Worm (Caenorhabditis elegans) whole organism, late embryonic: Measurements from ENCODE around the gene fbxc-26.

ENCODE experiments used
- K02D7.2 ChIP-seq: sonication (generic microtip); optimal IDR thresholded peaks from 2 replicates; lab custom pipeline; 2017; ENCODE audit warnings: mild to moderate bottlenecking, missing genetic modification characterization, missing compliant biosample characterization
- K09A11.1 ChIP-seq: sonication (generic microtip); optimal IDR thresholded peaks from 2 replicates; lab custom pipeline; 2017; ENCODE audit warnings: antibody characterized with exemption, mild to moderate bottlenecking, missing genetic modification characterization, missing compliant biosample characterization; ENCODE audit not compliant: insufficient read depth
- T23F11.4 ChIP-seq: fragments of 200-800 bp; sonication (Bioruptor generic); optimal IDR thresholded peaks from 2 replicates; lab custom pipeline; 2018; ENCODE audit warnings: mild to moderate bottlenecking, missing genetic modification characterization, missing compliant biosample characterization
- Y22D7AL.16 ChIP-seq: sonication (generic microtip); optimal IDR thresholded peaks from 2 replicates; lab custom pipeline; 2016; ENCODE audit warnings: missing genetic modification characterization, missing compliant biosample characterization
- ceh-18 ChIP-seq: sonication (generic microtip); optimal IDR thresholded peaks from 2 replicates; lab custom pipeline; 2016; ENCODE audit warnings: missing genetic modification characterization, missing compliant biosample characterization
- ceh-19 ChIP-seq: fragments of 200-800 bp; sonication (Bioruptor generic); optimal IDR thresholded peaks from 2 replicates; lab custom pipeline; 2018; ENCODE audit warnings: mild to moderate bottlenecking, missing genetic modification characterization, missing compliant biosample characterization
- ceh-2 ChIP-seq: sonication (generic microtip); optimal IDR thresholded peaks from 2 replicates; lab custom pipeline; 2016; ENCODE audit warnings: missing genotype, missing genetic modification characterization, missing compliant biosample characterization
- ceh-24 ChIP-seq: sonication (generic microtip); optimal IDR thresholded peaks from 2 replicates; lab custom pipeline; 2016; ENCODE audit warnings: mild to moderate bottlenecking, missing genetic modification characterization, missing compliant biosample characterization
- ceh-31 ChIP-seq: sonication (generic microtip); optimal IDR thresholded peaks from 2 replicates; lab custom pipeline; 2016; ENCODE audit warnings: missing genetic modification characterization, missing compliant biosample characterization
- ceh-34 ChIP-seq: sonication (generic microtip); optimal IDR thresholded peaks from 2 replicates; lab custom pipeline; 2016; ENCODE audit warnings: mild to moderate bottlenecking, missing genetic modification characterization, missing compliant biosample characterization
- ceh-48 ChIP-seq: sonication (generic microtip); optimal IDR thresholded peaks from 2 replicates; lab custom pipeline; 2016; ENCODE audit warnings: missing genetic modification characterization, inconsistent platforms, missing compliant biosample characterization
- che-1 ChIP-seq: sonication (generic microtip); optimal IDR thresholded peaks from 2 replicates; lab custom pipeline; 2016; ENCODE audit warnings: mild to moderate bottlenecking, missing genetic modification characterization, missing compliant biosample characterization
- dve-1 ChIP-seq: sonication (generic microtip); optimal IDR thresholded peaks from 2 replicates; lab custom pipeline; 2017; ENCODE audit warnings: antibody characterized with exemption, mild to moderate bottlenecking, missing genetic modification characterization, missing compliant biosample characterization
- elt-2 ChIP-seq: sonication (generic microtip); optimal IDR thresholded peaks from 2 replicates; lab custom pipeline; 2016; ENCODE audit warnings: missing genetic modification reagents, missing genetic modification characterization, missing compliant biosample characterization
- ets-4 ChIP-seq: sonication (generic microtip); optimal IDR thresholded peaks from 2 replicates; lab custom pipeline; 2016; ENCODE audit warnings: missing genetic modification characterization, missing compliant biosample characterization
- fkh-10 ChIP-seq: fragments of 150-350 bp; optimal IDR thresholded peaks from 2 replicates; lab custom pipeline; 2014; ENCODE audit warnings: missing biosample characterization, missing genetic modification reagents, missing genetic modification characterization
- fkh-6 ChIP-seq: sonication (generic microtip); optimal IDR thresholded peaks from 2 replicates; lab custom pipeline; 2016; ENCODE audit warnings: missing genetic modification characterization, missing compliant biosample characterization
- gmeb-2 ChIP-seq: sonication (generic microtip); optimal IDR thresholded peaks from 2 replicates; lab custom pipeline; 2016; ENCODE audit warnings: missing genetic modification characterization, inconsistent platforms, missing compliant biosample characterization
- hlh-15 ChIP-seq: sonication (generic microtip); optimal IDR thresholded peaks from 2 replicates; lab custom pipeline; 2016; ENCODE audit warnings: missing genetic modification characterization, missing compliant biosample characterization
- hlh-30 ChIP-seq: sonication (generic microtip); optimal IDR thresholded peaks from 2 replicates; lab custom pipeline; 2017; ENCODE audit warnings: antibody characterized with exemption, missing genetic modification characterization, missing compliant biosample characterization; ENCODE audit not compliant: insufficient read depth
- hlh-6 ChIP-seq: sonication (generic microtip); optimal IDR thresholded peaks from 2 replicates; lab custom pipeline; 2016; ENCODE audit warnings: missing genotype, missing genetic modification characterization, missing compliant biosample characterization
- hlh-8 ChIP-seq: sonication (generic microtip); optimal IDR thresholded peaks from 2 replicates; lab custom pipeline; 2016; ENCODE audit warnings: missing genotype, missing genetic modification characterization, missing compliant biosample characterization
- lim-6 ChIP-seq: sonication (generic microtip); optimal IDR thresholded peaks from 2 replicates; lab custom pipeline; 2016; ENCODE audit warnings: missing genetic modification characterization, missing compliant biosample characterization
- lin-11 ChIP-seq: fragments of 200-800 bp; sonication (Bioruptor generic); optimal IDR thresholded peaks from 2 replicates; lab custom pipeline; 2018; ENCODE audit warnings: mild to moderate bottlenecking, missing genetic modification characterization, missing compliant biosample characterization
- madf-2 ChIP-seq: sonication (generic microtip); optimal IDR thresholded peaks from 2 replicates; lab custom pipeline; 2017; ENCODE audit warnings: missing genetic modification characterization, missing compliant biosample characterization
- nfya-1 ChIP-seq: sonication (generic microtip); optimal IDR thresholded peaks from 2 replicates; lab custom pipeline; 2017; ENCODE audit warnings: missing genetic modification characterization, mild to moderate bottlenecking, missing compliant biosample characterization, antibody characterized with exemption, moderate library complexity
- nhr-232 ChIP-seq: sonication (generic microtip); optimal IDR thresholded peaks from 2 replicates; lab custom pipeline; 2016; ENCODE audit warnings: missing genetic modification characterization, missing compliant biosample characterization
- npax-4 ChIP-seq: sonication (generic microtip); optimal IDR thresholded peaks from 2 replicates; lab custom pipeline; 2016; ENCODE audit warnings: missing genetic modification characterization, missing compliant biosample characterization
- odd-2 ChIP-seq: sonication (generic microtip); optimal IDR thresholded peaks from 2 replicates; lab custom pipeline; 2017; ENCODE audit warnings: antibody characterized with exemption, mild to moderate bottlenecking, missing genetic modification characterization, missing compliant biosample characterization
- pax-1 ChIP-seq: fragments of 150-350 bp; optimal IDR thresholded peaks from 2 replicates; lab custom pipeline; 2014; ENCODE audit warnings: missing biosample characterization, missing genetic modification characterization
- pqm-1 ChIP-seq: sonication (generic microtip); optimal IDR thresholded peaks from 2 replicates; lab custom pipeline; 2016; ENCODE audit warnings: missing genetic modification characterization, missing compliant biosample characterization
- pros-1 ChIP-seq: fragments of 150-350 bp; optimal IDR thresholded peaks from 2 replicates; lab custom pipeline; 2014; ENCODE audit warnings: missing biosample characterization, missing genetic modification reagents, missing genetic modification characterization
- rnt-1 ChIP-seq: sonication (generic microtip); optimal IDR thresholded peaks from 2 replicates; lab custom pipeline; 2016; ENCODE audit warnings: missing genetic modification characterization, missing compliant biosample characterization
- sdc-2 ChIP-seq: sonication (generic microtip); optimal IDR thresholded peaks from 2 replicates; lab custom pipeline; 2016; ENCODE audit warnings: missing genotype, missing genetic modification characterization, missing compliant biosample characterization
- sox-4 ChIP-seq: sonication (generic microtip); optimal IDR thresholded peaks from 2 replicates; lab custom pipeline; 2017; ENCODE audit warnings: mild to moderate bottlenecking, missing genetic modification characterization, inconsistent platforms, missing compliant biosample characterization
- syd-9 ChIP-seq: sonication (generic microtip); optimal IDR thresholded peaks from 2 replicates; lab custom pipeline; 2016; ENCODE audit warnings: mild to moderate bottlenecking, missing genetic modification characterization, moderate library complexity, missing compliant biosample characterization
- tbx-7 ChIP-seq: sonication (generic microtip); optimal IDR thresholded peaks from 2 replicates; lab custom pipeline; 2016; ENCODE audit warnings: missing genotype, missing genetic modification characterization, missing compliant biosample characterization
- unc-42 ChIP-seq: sonication (generic microtip); optimal IDR thresholded peaks from 2 replicates; lab custom pipeline; 2016; ENCODE audit warnings: missing genotype, missing genetic modification characterization, missing compliant biosample characterization
- unc-86 ChIP-seq: sonication (generic microtip); optimal IDR thresholded peaks from 2 replicates; lab custom pipeline; 2016; ENCODE audit warnings: missing genetic modification characterization, missing compliant biosample characterization
- zip-5 ChIP-seq: sonication (generic microtip); optimal IDR thresholded peaks from 2 replicates; lab custom pipeline; 2016; ENCODE audit warnings: missing genetic modification characterization, missing compliant biosample characterization

Gene fbxc-26

DNA sequence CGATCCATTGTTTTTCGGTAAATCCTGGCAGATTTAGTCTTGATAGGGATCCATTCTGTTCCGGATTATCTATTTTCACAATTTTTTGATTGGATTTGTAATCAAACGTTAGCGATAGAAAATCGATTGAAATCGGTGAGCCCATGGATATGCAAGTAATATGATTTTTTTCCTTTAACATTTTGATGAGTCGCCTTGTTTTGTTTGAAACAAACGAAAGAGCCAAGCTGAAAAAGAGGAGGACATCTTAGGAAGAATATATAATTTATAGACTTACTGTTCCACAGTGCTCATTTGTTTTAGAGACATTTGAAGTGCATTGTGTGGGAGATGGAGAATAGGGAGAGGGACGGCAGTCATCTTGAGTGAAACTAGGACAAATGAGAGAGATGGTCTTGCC lies 5.6 kb downstream of the fbxc-26 start, which contains the start of the genes fbxb-18 and fbxb-19:
Gene fbxb-18 (minus strand): TSS at position 101 of the 400 bp plus-strand sequence.
Gene fbxb-19 (minus strand): TSS at position 369 of the 400 bp plus-strand sequence.
- TF ChIP-seq syd-9 (tag; lab: Kevin White, UChicago): no peak
- TF ChIP-seq hlh-15 (tag; lab: Kevin White, UChicago): no peak
- no peak for TF ChIP-seq pqm-1
- TF ChIP-seq ceh-2: no peak
- TF ChIP-seq K02D7.2 (tag; lab: Kevin White, UChicago): no peak
- TF ChIP-seq nhr-232: no peak
- TF ChIP-seq hlh-8 (tag; lab: Kevin White, UChicago): no peak
- no peak for TF ChIP-seq pros-1
- no peak for TF ChIP-seq fkh-6
- TF ChIP-seq ceh-19 (GFP tag; lab: Kevin White, UChicago): no peak
- TF ChIP-seq hlh-30 (tag; lab: Kevin White, UChicago): no peak
- no peak for TF ChIP-seq madf-2
- TF ChIP-seq unc-42 (tag; lab: Kevin White, UChicago): no peak
- no peak for TF ChIP-seq hlh-6
- no peak for TF ChIP-seq Y22D7AL.16 (tag; lab: Kevin White, UChicago)
- TF ChIP-seq pax-1 (tag; lab: Kevin White, UChicago): no peak
- TF ChIP-seq tbx-7 (tag; lab: Kevin White, UChicago): no peak
- TF ChIP-seq ets-4 (tag; lab: Kevin White, UChicago): no peak

DNA sequence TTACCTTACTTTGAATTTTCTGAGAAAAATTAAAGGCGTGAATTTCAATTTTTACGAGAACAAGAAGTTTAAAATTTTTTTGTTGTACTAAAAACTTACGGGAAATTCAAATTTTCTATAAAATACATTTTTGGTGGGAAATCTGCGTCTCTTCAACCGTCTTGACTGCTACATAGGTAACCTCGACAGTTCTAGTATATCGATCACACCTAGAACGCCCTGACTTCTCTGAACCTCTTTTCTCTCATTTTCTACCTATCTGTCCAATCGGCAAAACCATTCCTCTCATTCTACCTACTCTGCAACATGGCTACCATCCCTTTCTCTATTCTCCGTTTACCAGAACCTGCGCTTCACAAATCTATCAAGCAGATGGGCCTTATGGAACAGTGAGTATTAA lies 10.7 kb downstream of the fbxc-26 start, which contains the start of gene fbxb-25:
Gene fbxb-25 (plus strand): TSS at position 301 of the 400 bp plus-strand sequence.
- TF ChIP-seq rnt-1 (tag; lab: Kevin White, UChicago): no peak
- TF ChIP-seq lin-11 (tag; lab: Kevin White, UChicago): no peak
- no peak for TF ChIP-seq hlh-15 (tag; lab: Kevin White, UChicago)
- TF ChIP-seq hlh-6: no peak
- TF ChIP-seq zip-5 (tag; lab: Kevin White, UChicago): no peak
- TF ChIP-seq odd-2 (tag; lab: Kevin White, UChicago): no peak
- no peak for TF ChIP-seq lim-6 (tag; lab: Kevin White, UChicago)
- no peak for TF ChIP-seq sox-4 (tag; lab: Kevin White, UChicago)
- TF ChIP-seq hlh-30 (tag; lab: Kevin White, UChicago): no peak
- no peak for TF ChIP-seq Y22D7AL.16 (tag; lab: Kevin White, UChicago)
- no peak for TF ChIP-seq T23F11.4 (GFP tag; lab: Kevin White, UChicago)
- no peak for TF ChIP-seq pax-1 (tag; lab: Kevin White, UChicago)
- no peak for TF ChIP-seq nfya-1 (tag; lab: Kevin White, UChicago)
- TF ChIP-seq ceh-48: no peak
- TF ChIP-seq fkh-10: no peak
- no peak for TF ChIP-seq npax-4

DNA sequence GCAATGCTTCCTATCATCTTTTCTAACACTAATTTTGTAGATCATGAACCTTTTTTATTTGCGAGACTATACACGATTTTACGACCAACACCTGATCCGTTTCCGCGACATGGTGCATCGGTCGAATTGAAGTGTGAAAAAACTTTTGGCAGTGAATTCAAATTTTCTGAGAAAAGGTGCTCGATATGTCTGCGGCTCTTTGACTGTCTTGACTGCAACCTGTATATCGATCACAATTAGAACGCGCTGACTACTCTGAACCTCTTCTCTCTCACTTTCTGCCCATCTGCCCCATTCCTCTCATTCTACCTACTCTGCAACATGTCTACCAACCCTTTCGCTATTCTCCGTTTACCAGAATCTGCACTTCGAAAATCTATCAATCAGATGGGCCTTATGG lies 12.2 kb downstream of the fbxc-26 start, which contains the start of gene fbxb-26:
Gene fbxb-26 (plus strand): TSS at position 301 of the 400 bp plus-strand sequence.
- no peak for TF ChIP-seq unc-86 (tag; lab: Kevin White, UChicago)
- TF ChIP-seq che-1 (tag; lab: Kevin White, UChicago): no peak
- TF ChIP-seq elt-2 (tag; lab: Kevin White, UChicago): no peak
- no peak for TF ChIP-seq tbx-7 (tag; lab: Kevin White, UChicago)
- no peak for TF ChIP-seq ceh-2
- TF ChIP-seq ceh-24: no peak
- TF ChIP-seq gmeb-2 (tag; lab: Kevin White, UChicago): no peak
- no peak for TF ChIP-seq K09A11.1 (tag; lab: Kevin White, UChicago)
- TF ChIP-seq pqm-1: no peak
- no peak for TF ChIP-seq sdc-2 (tag; lab: Kevin White, UChicago)
- TF ChIP-seq ceh-18 (tag; lab: Kevin White, UChicago): no peak
- TF ChIP-seq dve-1 (tag; lab: Kevin White, UChicago): no peak
- TF ChIP-seq ceh-34 (tag; lab: Kevin White, UChicago): no peak
- no peak for TF ChIP-seq ceh-31 (tag; lab: Kevin White, UChicago)
- TF ChIP-seq, all 69 proteins: peak for 0
